Fruit fly (Drosophila melanogaster) whole organism, adult: ENCODE results near the gene CG32801.

Source experiments
- CG33017 ChIP-seq: fragments of 200-800 bp; sonication (Bioruptor generic); optimal IDR thresholded peaks from 2 replicates; lab custom pipeline; 2018; ENCODE audit warnings: missing biosample characterization, mild to moderate bottlenecking, missing genetic modification characterization, moderate library complexity
- Clk ChIP-seq: fragments of 200-800 bp; sonication (Bioruptor generic); optimal IDR thresholded peaks from 2 replicates; lab custom pipeline; 2017; ENCODE audit warnings: missing biosample characterization, missing genetic modification characterization
- kay ChIP-seq: fragments of 200-800 bp; sonication (Bioruptor generic); peaks from one replicate; lab custom pipeline; 2016; ENCODE audit warnings: missing biosample characterization, missing genetic modification characterization, borderline replicate concordance
- pad ChIP-seq: fragments of 200-800 bp; sonication (Bioruptor generic); optimal IDR thresholded peaks from 3 replicates; lab custom pipeline; 2017; ENCODE audit warnings: missing biosample characterization, missing genetic modification characterization, mild to moderate bottlenecking, moderate library complexity, missing genetic modification reagents
- tj ChIP-seq: fragments of 200-800 bp; sonication (Bioruptor generic); optimal IDR thresholded peaks from 3 replicates; lab custom pipeline; 2017; ENCODE audit warnings: missing biosample characterization, mild to moderate bottlenecking, missing genetic modification characterization, moderate library complexity

dm6 chrX:1868586-1869111 is 34.3 kb downstream of the CG32801 start, which contains the start of the genes CG14803 and Pex5:
- TF ChIP-seq kay (GFP tag; lab: Kevin White, UChicago) (no peak), tj (GFP tag; lab: Kevin White, UChicago) (no peak), CG33017 (no peak), pad (GFP tag; lab: Kevin White, UChicago) (peak; percentile 47), Clk (no peak)
